Worm (Caenorhabditis elegans): ENCODE measurements around the gene nol-6.

ce11 chrII:1478522-1478921 is 41.2 kb upstream of the nol-6 start:
- no peak for TF ChIP-seq ref-1 (GFP tag; conservative IDR thresholded peaks at IDR 0.05)
- TF ChIP-seq tab-1 (GFP tag; IDR thresholded peaks at IDR 0.05) = no peak
- no peak for TF ChIP-seq cog-1 (tag; optimal IDR thresholded peaks at IDR 0.05)
- TF ChIP-seq flt-1 (GFP tag; IDR thresholded peaks at IDR 0.05) = no peak

All from whole organism, midembryonic.